Worm (Caenorhabditis elegans): ENCODE data around the gene ZK792.12.

- TF ChIP-seq ceh-34 (tag; optimal IDR thresholded peaks at IDR 0.05) (no peak), nhr-11 (tag; optimal IDR thresholded peaks at IDR 0.05) (no peak), pha-4 (tag; optimal IDR thresholded peaks at IDR 0.05) (no peak), ceh-9 (tag; optimal IDR thresholded peaks at IDR 0.05) (no peak), ama-1 (optimal IDR thresholded peaks at IDR 0.05) (no peak), ets-4 (tag; optimal IDR thresholded peaks at IDR 0.05) (no peak), ceh-19 (GFP tag; optimal IDR thresholded peaks at IDR 0.05) (no peak)
Measured at ce11 chrIV:11742406-11742805, 48.8 kb downstream of the ZK792.12 start, which contains the start of gene K01A6.5.

Measured in whole organism, late embryonic.